Fruit fly (Drosophila melanogaster): ENCODE results near the gene IFT46.
A peak's percentile ranks its signal among the peaks of the same experiment; 100 is the strongest.

The IFT46 gene

dm6 chr2L:18612106-18612505 lies 3.8 kb downstream of the IFT46 start, which contains the start of gene Atac2 (continued):
- TF ChIP-seq CG8089 (GFP tag; optimal IDR thresholded peaks at IDR 0.05) (no peak), sens (GFP tag) (peak; percentile 7), CG1529 (GFP tag; optimal IDR thresholded peaks at IDR 0.05) (no peak), Gsc (GFP tag; IDR thresholded peaks at IDR 0.05) (no peak), knrl (GFP tag; IDR thresholded peaks at IDR 0.05; ENCODE audit: partially characterized antibody) (no peak), CG13296 (GFP tag; optimal IDR thresholded peaks at IDR 0.05) (no peak), CG12769 (tag; optimal IDR thresholded peaks at IDR 0.05) (no peak), p53 (GFP tag; optimal IDR thresholded peaks at IDR 0.05) (no peak), ken (GFP tag; IDR thresholded peaks at IDR 0.05) (no peak), Fer3 (tag; optimal IDR thresholded peaks at IDR 0.05) (no peak), emc (GFP tag; optimal IDR thresholded peaks at IDR 0.05) (no peak), ATbp (GFP tag; optimal IDR thresholded peaks at IDR 0.05) (no peak), otp (GFP tag; IDR thresholded peaks at IDR 0.05) (no peak), gsb (GFP tag; IDR thresholded peaks at IDR 0.05) (no peak), abd-A (tag; optimal IDR thresholded peaks at IDR 0.05) (no peak), MESR4 (GFP tag; optimal IDR thresholded peaks at IDR 0.05) (peak; percentile 37), psq (GFP tag; optimal IDR thresholded peaks at IDR 0.05) (no peak), CG12391 (tag; optimal IDR thresholded peaks at IDR 0.05) (no peak), CG9609 (GFP tag; optimal IDR thresholded peaks at IDR 0.05) (no peak), CG17186 (GFP tag; optimal IDR thresholded peaks at IDR 0.05) (no peak), caup (GFP tag; optimal IDR thresholded peaks at IDR 0.05; ENCODE audit: severe bottlenecking) (no peak), Antp (GFP tag; optimal IDR thresholded peaks at IDR 0.05) (no peak), CG3995 (GFP tag; optimal IDR thresholded peaks at IDR 0.05) (peak; percentile 60), CG12299 (tag; optimal IDR thresholded peaks at IDR 0.05) (no peak), CG5953 (GFP tag; IDR thresholded peaks at IDR 0.05) (no peak), wdn (GFP tag; IDR thresholded peaks at IDR 0.05) (no peak), hbn (GFP tag; IDR thresholded peaks at IDR 0.05; ENCODE audit: partially characterized antibody) (0 out of 2 replicates have a peak, but pooled peaks have one; percentile 16), CG14050 (GFP tag; IDR thresholded peaks at IDR 0.05) (no peak), CG18011 (GFP tag; optimal IDR thresholded peaks at IDR 0.05) (no peak), dm (GFP tag; optimal IDR thresholded peaks at IDR 0.05) (peak; percentile 40), ab (GFP tag; optimal IDR thresholded peaks at IDR 0.05) (no peak), CG7745 (tag; optimal IDR thresholded peaks at IDR 0.05) (no peak), luna (GFP tag; optimal IDR thresholded peaks at IDR 0.05) (no peak), grau (tag; optimal IDR thresholded peaks at IDR 0.05) (no peak), CG7357 (GFP tag; IDR thresholded peaks at IDR 0.05) (no peak), sr (GFP tag; IDR thresholded peaks at IDR 0.05) (no peak), sens-2 (GFP tag; IDR thresholded peaks at IDR 0.05) (no peak), dmrt11E (tag; optimal IDR thresholded peaks at IDR 0.05) (no peak), CG12071 (GFP tag; optimal IDR thresholded peaks at IDR 0.05) (no peak), ash1 (GFP tag; optimal IDR thresholded peaks at IDR 0.05) (no peak), sd (tag; optimal IDR thresholded peaks at IDR 0.05) (no peak), CG10462 (GFP tag; optimal IDR thresholded peaks at IDR 0.05) (no peak), MBD-R2 (GFP tag; IDR thresholded peaks at IDR 0.05) (peak; percentile 46), jumu (GFP tag; optimal IDR thresholded peaks at IDR 0.05) (no peak), Hmx (GFP tag; optimal IDR thresholded peaks at IDR 0.05) (no peak), bigmax (GFP tag; optimal IDR thresholded peaks at IDR 0.05) (no peak), ems (GFP tag; optimal IDR thresholded peaks at IDR 0.05) (no peak), unc-4 (GFP tag; IDR thresholded peaks at IDR 0.05; ENCODE audit: partially characterized antibody) (0 out of 2 replicates have a peak, but pooled peaks have one; percentile 6), Sox100B (GFP tag; optimal IDR thresholded peaks at IDR 0.05) (no peak), CG10431 (GFP tag; optimal IDR thresholded peaks at IDR 0.05) (no peak), Mrtf (GFP tag; IDR thresholded peaks at IDR 0.05) (no peak), CG10209 (GFP tag; optimal IDR thresholded peaks at IDR 0.05) (no peak)
